Fruit fly (Drosophila melanogaster) whole organism, embryonic: ENCODE measurements around the gene cass.

Experiments used
- Aef1 ChIP-seq: fragments of 200-800 bp; sonication (Bioruptor generic); IDR thresholded peaks from 3 replicates; pipeline ENCODE4 v1.3.6; 2022; ENCODE audit warnings: missing biosample characterization, missing genetic modification characterization
- Bdp1 ChIP-seq: fragments of 200-800 bp; sonication (Bioruptor generic); optimal IDR thresholded peaks from 3 replicates; lab custom pipeline; 2016; ENCODE audit warnings: missing biosample characterization, missing genetic modification characterization
- Blimp-1 ChIP-seq: fragments of 200-800 bp; sonication (Bioruptor generic); optimal IDR thresholded peaks from 3 replicates; lab custom pipeline; 2018; ENCODE audit warnings: missing biosample characterization, missing genetic modification characterization, mild to moderate bottlenecking, moderate library complexity, missing genetic modification reagents
- BtbVII ChIP-seq: fragments of 200-800 bp; sonication (Bioruptor generic); optimal IDR thresholded peaks from 3 replicates; lab custom pipeline; 2017; ENCODE audit warnings: missing biosample characterization, mild to moderate bottlenecking, missing genetic modification characterization
- CG10267 ChIP-seq: fragments of 200-800 bp; sonication (Bioruptor generic); optimal IDR thresholded peaks from 2 replicates; lab custom pipeline; 2018; ENCODE audit warnings: missing biosample characterization, mild to moderate bottlenecking, missing genetic modification characterization, moderate library complexity
- CG10979 ChIP-seq: fragments of 200-800 bp; sonication (Bioruptor generic); optimal IDR thresholded peaks from 2 replicates; lab custom pipeline; 2018; ENCODE audit warnings: missing biosample characterization, mild to moderate bottlenecking, missing genetic modification characterization, moderate library complexity
- CG12299 ChIP-seq: fragments of 200-800 bp; sonication (Bioruptor generic); optimal IDR thresholded peaks from 2 replicates; lab custom pipeline; 2018; ENCODE audit warnings: missing biosample characterization, mild to moderate bottlenecking, missing genetic modification characterization
- CG12659 ChIP-seq: fragments of 200-800 bp; sonication (Bioruptor generic); optimal IDR thresholded peaks from 3 replicates; lab custom pipeline; 2017; ENCODE audit warnings: mild to moderate bottlenecking, missing biosample characterization, missing genetic modification reagents, missing genetic modification characterization
- CG12769 ChIP-seq: fragments of 200-800 bp; sonication (Bioruptor generic); optimal IDR thresholded peaks from 2 replicates; lab custom pipeline; 2019; ENCODE audit warnings: missing biosample characterization, mild to moderate bottlenecking, missing genetic modification characterization, moderate library complexity
- CG1603 ChIP-seq: fragments of 200-800 bp; sonication (Bioruptor generic); optimal IDR thresholded peaks from 2 replicates; lab custom pipeline; 2019; ENCODE audit warnings: missing biosample characterization, mild to moderate bottlenecking, missing genetic modification characterization, moderate library complexity
- CG18599 ChIP-seq: fragments of 200-800 bp; sonication (Bioruptor generic); optimal IDR thresholded peaks from 3 replicates; lab custom pipeline; 2017; ENCODE audit warnings: missing biosample characterization, missing genetic modification characterization, mild to moderate bottlenecking, moderate library complexity, missing genetic modification reagents
- CG2116 ChIP-seq: fragments of 200-800 bp; sonication (Bioruptor generic); optimal IDR thresholded peaks from 3 replicates; lab custom pipeline; 2018; ENCODE audit warnings: missing biosample characterization, mild to moderate bottlenecking, missing genetic modification characterization
- CG30020 ChIP-seq: fragments of 200-800 bp; optimal IDR thresholded peaks from 2 replicates; lab custom pipeline; 2019; ENCODE audit warnings: missing biosample characterization, mild to moderate bottlenecking, missing genetic modification characterization, moderate library complexity
- CG31441 ChIP-seq: fragments of 200-800 bp; sonication (Bioruptor generic); IDR thresholded peaks from 2 replicates; pipeline ENCODE4 v1.3.6; 2022; ENCODE audit warnings: missing biosample characterization, missing genetic modification characterization
- CG3163 ChIP-seq: fragments of 200-800 bp; sonication (Bioruptor generic); optimal IDR thresholded peaks from 3 replicates; lab custom pipeline; 2016; ENCODE audit warnings: missing biosample characterization, missing genetic modification characterization
- CG33213 ChIP-seq: fragments of 200-800 bp; sonication (Bioruptor generic); optimal IDR thresholded peaks from 3 replicates; lab custom pipeline; 2016; ENCODE audit warnings: missing biosample characterization, missing genetic modification characterization
- CG34422 ChIP-seq: fragments of 200-800 bp; sonication (Bioruptor generic); IDR thresholded peaks from 3 replicates; pipeline ENCODE4 v1.3.6; 2022; ENCODE audit warnings: missing biosample characterization, missing genetic modification characterization
- CG4820 ChIP-seq: fragments of 200-800 bp; sonication (Bioruptor generic); optimal IDR thresholded peaks from 3 replicates; lab custom pipeline; 2016; ENCODE audit warnings: missing biosample characterization, missing genetic modification characterization
- CG7357 ChIP-seq: fragments of 200-800 bp; sonication (Bioruptor generic); IDR thresholded peaks from 3 replicates; pipeline ENCODE4 v1.3.6; 2022; ENCODE audit warnings: missing biosample characterization, missing genetic modification characterization
- CoRest ChIP-seq: fragments of 200-800 bp; sonication (Bioruptor generic); optimal IDR thresholded peaks from 3 replicates; lab custom pipeline; 2018; ENCODE audit warnings: missing biosample characterization, mild to moderate bottlenecking, missing genetic modification characterization, moderate library complexity
- Dip3 ChIP-seq: fragments of 200-800 bp; sonication (Bioruptor generic); optimal IDR thresholded peaks from 3 replicates; lab custom pipeline; 2016; ENCODE audit warnings: missing biosample characterization, missing genetic modification characterization
- HLHmδ ChIP-seq: fragments of 200-800 bp; sonication (Bioruptor generic); optimal IDR thresholded peaks from 2 replicates; lab custom pipeline; 2018; ENCODE audit warnings: missing biosample characterization, mild to moderate bottlenecking, missing genetic modification characterization, moderate library complexity
- Hr78 ChIP-seq, 2 experiments: fragments of 200-800 bp in 1 of 2; fragments of >200 bp in 1 of 2; sonication (Bioruptor generic) in 1 of 2; optimal IDR thresholded peaks; 2 replicates each; lab custom pipeline; 2017 to 2019; ENCODE audit warnings: missing biosample characterization in 2 of 2, missing genetic modification characterization in 2 of 2, mild to moderate bottlenecking in 1 of 2, moderate library complexity in 1 of 2
- Jarid2 ChIP-seq: fragments of 200-800 bp; sonication (Bioruptor generic); optimal IDR thresholded peaks from 3 replicates; lab custom pipeline; 2017; ENCODE audit warnings: mild to moderate bottlenecking, missing biosample characterization, missing genetic modification reagents, missing genetic modification characterization
- Lhr ChIP-seq: fragments of 200-800 bp; sonication (Bioruptor generic); optimal IDR thresholded peaks from 3 replicates; lab custom pipeline; 2017; ENCODE audit warnings: mild to moderate bottlenecking, missing biosample characterization, missing genetic modification reagents, missing genetic modification characterization
- Rx ChIP-seq: fragments of 200-800 bp; sonication (Bioruptor generic); IDR thresholded peaks from 2 replicates; pipeline ENCODE4 v1.3.6; 2022; ENCODE audit warnings: missing biosample characterization, missing genetic modification characterization
- Ssrp ChIP-seq: fragments of 200-800 bp; sonication (Bioruptor generic); optimal IDR thresholded peaks from 2 replicates; lab custom pipeline; 2018; ENCODE audit warnings: missing biosample characterization, mild to moderate bottlenecking, missing genetic modification characterization, moderate library complexity
- Xrp1 ChIP-seq: fragments of 200-800 bp; sonication (Bioruptor generic); IDR thresholded peaks from 2 replicates; pipeline ENCODE4 v1.3.6; 2022; ENCODE audit warnings: missing biosample characterization, missing genetic modification characterization
- ara ChIP-seq: fragments of 200-800 bp; sonication (Bioruptor generic); IDR thresholded peaks from 2 replicates; pipeline ENCODE4 v1.3.6; 2022; ENCODE audit warnings: missing biosample characterization, missing genetic modification characterization
- ato ChIP-seq: fragments of 200-800 bp; sonication (Bioruptor generic); IDR thresholded peaks from 2 replicates; pipeline ENCODE4 v1.3.6; 2022; ENCODE audit warnings: missing biosample characterization, missing genetic modification characterization; ENCODE audit not compliant: partially characterized antibody
- bab2 ChIP-seq: fragments of 200-800 bp; sonication (Bioruptor generic); optimal IDR thresholded peaks from 2 replicates; lab custom pipeline; 2016; ENCODE audit warnings: missing biosample characterization, missing genetic modification characterization
- corto ChIP-seq: fragments of 200-800 bp; sonication (Bioruptor generic); optimal IDR thresholded peaks from 2 replicates; lab custom pipeline; 2016; ENCODE audit warnings: missing biosample characterization, mild to moderate bottlenecking, missing genetic modification characterization, moderate library complexity
- dimm ChIP-seq: fragments of 200-800 bp; sonication (Bioruptor generic); IDR thresholded peaks from 2 replicates; pipeline ENCODE4 v1.3.6; 2022; ENCODE audit warnings: missing biosample characterization, missing genetic modification characterization
- gcm2 ChIP-seq: fragments of 200-800 bp; sonication (Bioruptor generic); optimal IDR thresholded peaks from 2 replicates; lab custom pipeline; 2016; ENCODE audit warnings: missing biosample characterization, missing genetic modification characterization
- grau ChIP-seq: fragments of 200-800 bp; optimal IDR thresholded peaks from 3 replicates; lab custom pipeline; 2019; ENCODE audit warnings: missing biosample characterization, mild to moderate bottlenecking, missing genetic modification characterization, moderate library complexity
- gro ChIP-seq: fragments of 200-800 bp; sonication (Bioruptor generic); optimal IDR thresholded peaks from 2 replicates; lab custom pipeline; 2016; ENCODE audit warnings: missing biosample characterization, missing genetic modification characterization
- hkb ChIP-seq, 2 experiments: fragments of 200-800 bp in 1 of 2; fragments of >200 bp in 1 of 2; sonication (Bioruptor generic) in 1 of 2; IDR thresholded peaks in 1 of 2; optimal IDR thresholded peaks in 1 of 2; 2 replicates each; pipeline versions ENCODE4 v1.3.6 to Lab custom; 2017 to 2022; ENCODE audit warnings: missing biosample characterization in 1 of 2, missing genetic modification characterization in 1 of 2
- inv ChIP-seq: fragments of 200-800 bp; sonication (Bioruptor generic); IDR thresholded peaks from 2 replicates; pipeline ENCODE4 v1.3.6; 2022; ENCODE audit warnings: missing biosample characterization, missing genetic modification characterization; ENCODE audit not compliant: partially characterized antibody
- pita ChIP-seq: fragments of 200-800 bp; sonication (Bioruptor generic); optimal IDR thresholded peaks from 2 replicates; lab custom pipeline; 2017; ENCODE audit warnings: missing biosample characterization, mild to moderate bottlenecking, missing genetic modification characterization
- pros ChIP-seq: fragments of 200-800 bp; sonication (Bioruptor generic); optimal IDR thresholded peaks from 3 replicates; lab custom pipeline; 2019; ENCODE audit warnings: missing biosample characterization, mild to moderate bottlenecking, missing genetic modification characterization, moderate library complexity
- pzg ChIP-seq: fragments of 200-800 bp; sonication (Bioruptor generic); optimal IDR thresholded peaks from 3 replicates; lab custom pipeline; 2018; ENCODE audit warnings: missing biosample characterization, mild to moderate bottlenecking, missing genetic modification characterization, moderate library complexity
- run ChIP-seq: fragments of 200-800 bp; sonication (Bioruptor generic); optimal IDR thresholded peaks from 3 replicates; lab custom pipeline; 2018; ENCODE audit warnings: missing biosample characterization, mild to moderate bottlenecking, missing genetic modification characterization
- scrt ChIP-seq: fragments of 200-800 bp; sonication (Bioruptor generic); optimal IDR thresholded peaks from 2 replicates; lab custom pipeline; 2018; ENCODE audit warnings: missing biosample characterization, mild to moderate bottlenecking, missing genetic modification characterization, moderate library complexity
- stwl ChIP-seq: fragments of 200-800 bp; sonication (Bioruptor generic); optimal IDR thresholded peaks from 3 replicates; lab custom pipeline; 2018; ENCODE audit warnings: missing biosample characterization, mild to moderate bottlenecking, missing genetic modification characterization, moderate library complexity
- vnd ChIP-seq: fragments of 200-800 bp; sonication (Bioruptor generic); IDR thresholded peaks from 3 replicates; pipeline ENCODE4 v1.3.6; 2022; ENCODE audit warnings: missing biosample characterization, missing genetic modification characterization; ENCODE audit not compliant: partially characterized antibody
- zf30C ChIP-seq: fragments of 200-800 bp; sonication (Bioruptor generic); optimal IDR thresholded peaks from 3 replicates; lab custom pipeline; 2018; ENCODE audit warnings: missing biosample characterization, mild to moderate bottlenecking, missing genetic modification characterization

The cass gene

dm6 chr2L:17472582-17473524 is 4.8 kb downstream of the cass start, which contains the start of gene BicD (continued):
- no peak for TF ChIP-seq hkb (optimal IDR thresholded peaks at IDR 0.05; lab: Kevin White, UChicago)
- TF ChIP-seq hkb (GFP tag; IDR thresholded peaks at IDR 0.05; lab: Robert Waterston, UW), result peak; percentile 39
- peak; percentile 5 for TF ChIP-seq CG3163 (GFP tag; lab: Kevin White, UChicago)
- no peak for TF ChIP-seq CG33213 (GFP tag; lab: Kevin White, UChicago)
- peak; percentile 80 for TF ChIP-seq CG12659 (GFP tag; lab: Kevin White, UChicago)
- TF ChIP-seq CG7357 (GFP tag; lab: Robert Waterston, UW), result peak; percentile 91
- TF ChIP-seq Blimp-1 (GFP tag; lab: Kevin White, UChicago), result peak; percentile 2
- TF ChIP-seq vnd (GFP tag; lab: Robert Waterston, UW), result peak; percentile 52; the same call in 2 of the 3 replicates
- TF ChIP-seq CG4820 (GFP tag; lab: Kevin White, UChicago), result no peak
- TF ChIP-seq CoRest, result peak; percentile 58
- TF ChIP-seq CG31441, result peak; percentile 47; the same call in 1 of the 2 replicates
- TF ChIP-seq grau, result peak; percentile 20
- TF ChIP-seq zf30C (GFP tag; lab: Kevin White, UChicago), result no peak
- TF ChIP-seq Dip3, result no peak
- no peak for TF ChIP-seq gro (GFP tag; lab: Kevin White, UChicago)
- peak; percentile 79 for TF ChIP-seq stwl (tag; lab: Kevin White, UChicago)
- TF ChIP-seq scrt, result peak; percentile 22
- peak; percentile 65 for TF ChIP-seq Jarid2 (GFP tag; lab: Kevin White, UChicago)
- TF ChIP-seq CG34422 (GFP tag; lab: Robert Waterston, UW), result peak; percentile 59; the same call in 1 of the 3 replicates
- peak; percentile 12 for TF ChIP-seq run (tag; lab: Kevin White, UChicago)
- TF ChIP-seq pita (GFP tag; lab: Kevin White, UChicago), result peak; percentile 65
- TF ChIP-seq Hr78 (GFP tag; optimal IDR thresholded peaks at IDR 0.05; lab: Kevin White, UChicago), result no peak
- TF ChIP-seq pros (GFP tag; lab: Kevin White, UChicago), result no peak
- TF ChIP-seq CG12299, result no peak
- peak; percentile 69 for TF ChIP-seq CG10267 (tag; lab: Kevin White, UChicago)
- peak; percentile 87 for TF ChIP-seq CG2116 (GFP tag; lab: Kevin White, UChicago)
- TF ChIP-seq Lhr, result peak; percentile 72
- no peak for TF ChIP-seq Ssrp (tag; lab: Kevin White, UChicago)
- TF ChIP-seq CG30020 (tag; lab: Kevin White, UChicago), result peak; percentile 67
- TF ChIP-seq Rx (GFP tag; lab: Robert Waterston, UW), result no peak
- peak; percentile 35 for TF ChIP-seq CG1603
- peak; percentile 54 for TF ChIP-seq CG12769
- TF ChIP-seq Aef1 (GFP tag; lab: Robert Waterston, UW), result 0 out of 3 replicates have a peak, but pooled peaks have one; percentile 12
- TF ChIP-seq ato, result peak; percentile 32; the same call in 1 of the 2 replicates
- TF ChIP-seq CG10979 (tag; lab: Kevin White, UChicago), result no peak
- peak; percentile 88 for TF ChIP-seq pzg (GFP tag; lab: Kevin White, UChicago)
- TF ChIP-seq corto (GFP tag; lab: Kevin White, UChicago), result no peak
- peak; percentile 54 for TF ChIP-seq inv
- TF ChIP-seq ara (GFP tag; lab: Robert Waterston, UW), result no peak
- no peak for TF ChIP-seq gcm2 (GFP tag; lab: Kevin White, UChicago)
- peak; percentile 36 for TF ChIP-seq BtbVII (GFP tag; lab: Kevin White, UChicago)
- peak; percentile 31 for TF ChIP-seq Bdp1 (GFP tag; lab: Kevin White, UChicago)
- no peak for TF ChIP-seq bab2 (GFP tag; lab: Kevin White, UChicago)
- no peak for TF ChIP-seq dimm
- peak; percentile 26 for TF ChIP-seq CG18599 (GFP tag; lab: Kevin White, UChicago)
- no peak for TF ChIP-seq Xrp1 (GFP tag; lab: Robert Waterston, UW)
- peak; percentile 24 for TF ChIP-seq HLHmδ (GFP tag; lab: Kevin White, UChicago)
